Worm (Caenorhabditis elegans) whole organism, L1 larva: Measurements from ENCODE around the gene srz-1.

Source experiments
- efl-1 ChIP-seq, 4 experiments: fragments of 150-350 bp; optimal IDR thresholded peaks in 3 of 4; peaks in 1 of 4; 1 replicate in 1 of 4; 2 replicates in 3 of 4; lab custom pipeline; 2014; ENCODE audit warnings: missing biosample characterization in 2 of 4, missing genetic modification characterization in 2 of 4, missing genetic modification reagents in 2 of 4
- egl-27 ChIP-seq, 2 experiments: fragments of 150-350 bp in 1 of 2; sonication (generic microtip); optimal IDR thresholded peaks; 3 replicates each; lab custom pipeline; 2017 to 2018; ENCODE audit warnings: missing biosample characterization in 2 of 2, missing genetic modification characterization in 2 of 2, missing genetic modification reagents in 2 of 2
- elt-3 ChIP-seq, 6 experiments: fragments of 150-350 bp in 1 of 6; sonication (generic microtip); optimal IDR thresholded peaks; 2 replicates each; lab custom pipeline; 2017 to 2018; ENCODE audit warnings: missing biosample characterization in 6 of 6, missing genetic modification characterization in 6 of 6, inconsistent platforms in 1 of 6
- pqm-1 ChIP-seq: sonication (generic microtip); optimal IDR thresholded peaks from 3 replicates; lab custom pipeline; 2017; ENCODE audit warnings: missing biosample characterization, missing genetic modification characterization
- rnt-1 ChIP-seq: sonication (generic microtip); optimal IDR thresholded peaks from 2 replicates; lab custom pipeline; 2016; ENCODE audit warnings: mild to moderate bottlenecking, missing genetic modification characterization, moderate library complexity, missing compliant biosample characterization
- zag-1 ChIP-seq: fragments of 150-350 bp; optimal IDR thresholded peaks from 2 replicates; lab custom pipeline; 2014; ENCODE audit warnings: missing biosample characterization, missing genetic modification characterization

ce11 chrV:16685725-16686124 lies 10.1 kb downstream of the srz-1 start, which contains the start of gene srw-43:
- TF ChIP-seq zag-1 (no peak), rnt-1 (tag; lab: Kevin White, UChicago) (no peak), egl-27 (tag; optimal IDR thresholded peaks at IDR 0.05; lab: Kevin White, UChicago) (no peak), pqm-1 (no peak), elt-3 (tag; optimal IDR thresholded peaks at IDR 0.05; lab: Kevin White, UChicago) (no peak), efl-1 (optimal IDR thresholded peaks at IDR 0.05; lab: Kevin White, UChicago) (no peak), efl-1 (GFP tag; optimal IDR thresholded peaks at IDR 0.05 in 1 of 2; lab: Kevin White, UChicago) (no peak)
